Fruit fly (Drosophila melanogaster): Measurements from ENCODE around the gene lectin-22C.

DNA sequence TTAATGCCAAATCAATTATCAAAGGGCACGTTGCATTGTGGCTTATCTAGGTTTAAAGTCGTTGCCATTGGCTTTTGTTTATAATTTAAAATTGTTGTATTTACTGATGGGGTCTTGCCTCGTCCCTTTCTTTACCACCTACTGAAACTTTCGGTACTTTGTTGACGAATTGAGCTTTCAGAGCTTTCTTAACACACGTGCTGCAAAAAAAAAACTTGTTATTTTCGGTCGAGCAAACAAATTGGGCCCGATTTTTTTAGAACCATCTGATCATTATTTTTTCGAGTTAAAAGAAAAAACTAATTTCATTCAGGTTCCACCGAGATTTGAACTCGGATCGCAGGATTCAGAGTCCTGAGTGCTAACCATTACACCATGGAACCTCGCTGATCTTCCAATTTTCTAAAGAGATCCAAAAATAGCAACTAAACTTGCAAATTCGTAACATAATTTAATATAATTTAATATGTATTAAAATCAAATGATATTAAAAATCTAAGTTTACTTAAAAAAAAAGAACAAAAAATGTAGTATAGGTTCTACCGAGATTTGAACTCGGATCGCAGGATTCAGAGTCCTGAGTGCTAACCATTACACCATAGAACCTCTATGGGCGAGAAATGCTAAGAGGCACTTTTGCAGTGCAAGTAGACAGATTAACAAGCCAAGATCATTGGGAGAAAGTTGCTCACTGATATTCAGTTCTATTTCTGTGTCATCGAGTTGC lies 26.6 kb downstream of the lectin-22C start:
- TF ChIP-seq jim (GFP tag; optimal IDR thresholded peaks at IDR 0.05) (no peak), Vsx2 (GFP tag; optimal IDR thresholded peaks at IDR 0.05; ENCODE audit: partially characterized antibody) (no peak), Abd-B (GFP tag; optimal IDR thresholded peaks at IDR 0.05) (no peak), Myc (optimal IDR thresholded peaks at IDR 0.05) (no peak), psq (GFP tag; optimal IDR thresholded peaks at IDR 0.05) (no peak), Dif (GFP tag; optimal IDR thresholded peaks at IDR 0.05; ENCODE audit: partially characterized antibody) (no peak), Hr78 (GFP tag; optimal IDR thresholded peaks at IDR 0.05) (no peak)

All from whole organism, wandering third instar larva.